Worm (Caenorhabditis elegans): Measurements from ENCODE around the gene C26B9.5.

ce11 chrX:5342007-5342406 is 12.7 kb downstream of the C26B9.5 start, which contains the start of gene C26B9.7:
- no peak for TF ChIP-seq peb-1 (tag; optimal IDR thresholded peaks at IDR 0.05)
- no peak for TF ChIP-seq ceh-82 (tag; optimal IDR thresholded peaks at IDR 0.05)
